Worm (Caenorhabditis elegans) whole organism, L4/young adult: ENCODE measurements around the gene cey-1.

Source experiments
- W03F9.2 ChIP-seq: fragments of 150-350 bp; optimal IDR thresholded peaks from 2 replicates; lab custom pipeline; 2014; ENCODE audit warnings: missing biosample characterization, missing genetic modification characterization
- dao-5 ChIP-seq: sonication (generic microtip); optimal IDR thresholded peaks from 2 replicates; lab custom pipeline; 2016; ENCODE audit warnings: missing genotype, missing genetic modification characterization, moderate library complexity, missing compliant biosample characterization
- him-1 ChIP-seq: sonication (generic microtip); optimal IDR thresholded peaks from 2 replicates; lab custom pipeline; 2016; ENCODE audit warnings: missing genotype, missing genetic modification reagents, missing genetic modification characterization, missing compliant biosample characterization

The cey-1 gene

ce11 chrII:11015210-11015609, 25.8 kb downstream of the cey-1 start:
- no peak for TF ChIP-seq dao-5 (tag; lab: Kevin White, UChicago)
- no peak for TF ChIP-seq W03F9.2
- TF ChIP-seq him-1, result no peak

- TF ChIP-seq W03F9.2, result no peak
- no peak for TF ChIP-seq dao-5 (tag; lab: Kevin White, UChicago)
- no peak for TF ChIP-seq him-1
These were observed 27.3 kb downstream of the cey-1 start, which contains the start of gene col-81 for ce11 chrII:11013667-11014066. Gene col-81, minus strand, starts transcription at chrII:11013767.

ce11 chrII:11012532-11013179, 28.4 kb downstream of the cey-1 start:
- TF ChIP-seq W03F9.2 (no peak), him-1 (no peak), dao-5 (tag; lab: Kevin White, UChicago) (no peak)

ce11 chrII:11010914-11011313, 30.1 kb downstream of the cey-1 start:
- TF ChIP-seq W03F9.2 (no peak), him-1 (no peak), dao-5 (tag; lab: Kevin White, UChicago) (no peak)

- TF ChIP-seq dao-5 (tag; lab: Kevin White, UChicago) (no peak), him-1 (no peak), W03F9.2 (no peak)
These were observed 36.6 kb downstream of the cey-1 start for ce11 chrII:11004381-11004780.

- TF ChIP-seq W03F9.2, result no peak
- TF ChIP-seq him-1, result no peak
- no peak for TF ChIP-seq dao-5 (tag; lab: Kevin White, UChicago)
These were observed 41.9 kb downstream of the cey-1 start for ce11 chrII:10999109-10999508.

ce11 chrII:10995600-10995999, 45.4 kb downstream of the cey-1 start:
- no peak for TF ChIP-seq W03F9.2

ce11 chrII:10993607-10994229, 47.3 kb downstream of the cey-1 start:
- TF ChIP-seq dao-5 (tag; lab: Kevin White, UChicago) (no peak), him-1 (no peak), W03F9.2 (no peak)

ce11 chrII:10990592-10990991, 50.4 kb downstream of the cey-1 start:
- TF ChIP-seq W03F9.2 (no peak), him-1 (no peak), dao-5 (tag; lab: Kevin White, UChicago) (no peak)
